Worm (Caenorhabditis elegans) whole organism, L1 larva: Measurements from ENCODE around the gene F38A5.6.

Source experiments
- C16A3.4 ChIP-seq: fragments of 150-350 bp; optimal IDR thresholded peaks from 2 replicates; lab custom pipeline; 2014; ENCODE audit warnings: missing biosample characterization, missing genetic modification characterization
- C34B4.2 ChIP-seq: sonication (generic microtip); optimal IDR thresholded peaks from 2 replicates; lab custom pipeline; 2017; ENCODE audit warnings: mild to moderate bottlenecking, missing genetic modification characterization, missing compliant biosample characterization
- F16B12.6 ChIP-seq: fragments of 150-350 bp; optimal IDR thresholded peaks from 2 replicates; lab custom pipeline; 2014; ENCODE audit warnings: missing biosample characterization, missing genetic modification characterization
- aha-1 ChIP-seq: fragments of 150-350 bp; optimal IDR thresholded peaks from 2 replicates; lab custom pipeline; 2014; ENCODE audit warnings: missing biosample characterization, missing genetic modification characterization
- alr-1 ChIP-seq: fragments of 200-800 bp; sonication (Bioruptor generic); optimal IDR thresholded peaks from 2 replicates; lab custom pipeline; 2018; ENCODE audit warnings: borderline replicate concordance, mild to moderate bottlenecking, missing genetic modification characterization, missing compliant biosample characterization
- ceh-82 ChIP-seq, 3 experiments: fragments of 150-350 bp in 1 of 3; sonication (generic microtip) in 2 of 3; optimal IDR thresholded peaks; 2 replicates each; lab custom pipeline; 2014 to 2017; ENCODE audit warnings: missing biosample characterization in 3 of 3, missing genetic modification characterization in 3 of 3
- ceh-90 ChIP-seq: sonication (generic microtip); optimal IDR thresholded peaks from 2 replicates; lab custom pipeline; 2016; ENCODE audit warnings: missing genetic modification characterization, missing compliant biosample characterization
- ces-1 ChIP-seq: fragments of 150-350 bp; optimal IDR thresholded peaks from 2 replicates; lab custom pipeline; 2014; ENCODE audit warnings: missing biosample characterization, missing genetic modification reagents, missing genetic modification characterization
- dsc-1 ChIP-seq: sonication (generic microtip); optimal IDR thresholded peaks from 2 replicates; lab custom pipeline; 2016; ENCODE audit warnings: mild to moderate bottlenecking, missing genetic modification characterization, missing compliant biosample characterization
- efl-1 ChIP-seq, 4 experiments: fragments of 150-350 bp; optimal IDR thresholded peaks in 3 of 4; peaks in 1 of 4; 1 replicate in 1 of 4; 2 replicates in 3 of 4; lab custom pipeline; 2014; ENCODE audit warnings: missing biosample characterization in 2 of 4, missing genetic modification characterization in 2 of 4, missing genetic modification reagents in 2 of 4
- ets-5 ChIP-seq: fragments of 200-800 bp; sonication (Bioruptor generic); IDR thresholded peaks from 2 replicates; pipeline ENCODE4 v1.3.6; 2022; ENCODE audit warnings: missing genetic modification characterization, missing compliant biosample characterization
- fkh-10 ChIP-seq: sonication (generic microtip); optimal IDR thresholded peaks from 2 replicates; lab custom pipeline; 2017; ENCODE audit warnings: missing biosample characterization, missing genetic modification reagents, missing genetic modification characterization
- hpl-2 ChIP-seq: fragments of 150-350 bp; optimal IDR thresholded peaks from 2 replicates; lab custom pipeline; 2014; ENCODE audit warnings: missing biosample characterization, missing genetic modification reagents, missing genetic modification characterization
- irx-1 ChIP-seq: sonication (generic microtip); optimal IDR thresholded peaks from 2 replicates; lab custom pipeline; 2016; ENCODE audit warnings: missing genetic modification characterization, missing compliant biosample characterization
- jun-1 ChIP-seq: fragments of 150-350 bp; optimal IDR thresholded peaks from 2 replicates; lab custom pipeline; 2014; ENCODE audit warnings: missing biosample characterization, missing genetic modification reagents, missing genetic modification characterization
- lin-14 ChIP-seq: fragments of 200-800 bp; sonication (Bioruptor generic); optimal IDR thresholded peaks from 2 replicates; lab custom pipeline; 2018; ENCODE audit warnings: mild to moderate bottlenecking, missing genetic modification characterization, moderate library complexity, missing compliant biosample characterization
- lin-15B ChIP-seq: fragments of 150-350 bp; sonication (generic microtip); optimal IDR thresholded peaks from 3 replicates; lab custom pipeline; 2014; ENCODE audit warnings: missing biosample characterization, missing genetic modification characterization
- lin-35 ChIP-seq, 2 experiments: fragments of 150-350 bp; optimal IDR thresholded peaks; 2 replicates each; lab custom pipeline; 2014; ENCODE audit warnings: missing biosample characterization in 2 of 2, missing genetic modification characterization in 2 of 2, missing genetic modification reagents in 2 of 2
- lir-3 ChIP-seq: sonication (generic microtip); optimal IDR thresholded peaks from 2 replicates; lab custom pipeline; 2016; ENCODE audit warnings: mild to moderate bottlenecking, missing genetic modification characterization, moderate library complexity, missing compliant biosample characterization; ENCODE audit not compliant: poor library complexity
- mab-9 ChIP-seq: fragments of 200-800 bp; sonication (Bioruptor generic); IDR thresholded peaks from 2 replicates; pipeline ENCODE4 v1.3.6; 2022; ENCODE audit warnings: missing genetic modification reagents, missing genetic modification characterization, missing compliant biosample characterization
- mef-2 ChIP-seq: fragments of 150-350 bp; optimal IDR thresholded peaks from 2 replicates; lab custom pipeline; 2014; ENCODE audit warnings: missing biosample characterization, missing genetic modification characterization
- mep-1 ChIP-seq: fragments of 150-350 bp; optimal IDR thresholded peaks from 2 replicates; lab custom pipeline; 2014; ENCODE audit warnings: missing biosample characterization, missing genetic modification characterization
- nhr-71 ChIP-seq: sonication (generic microtip); optimal IDR thresholded peaks from 2 replicates; lab custom pipeline; 2016; ENCODE audit warnings: mild to moderate bottlenecking, missing genetic modification characterization, moderate library complexity, missing compliant biosample characterization
- nhr-76 ChIP-seq: sonication (generic microtip); optimal IDR thresholded peaks from 2 replicates; lab custom pipeline; 2017; ENCODE audit warnings: missing biosample characterization, missing genetic modification characterization
- nhr-85 ChIP-seq: sonication (generic microtip); peaks from one replicate; lab custom pipeline; 2016; ENCODE audit warnings: missing genetic modification characterization, inconsistent platforms, missing compliant biosample characterization
- pag-3 ChIP-seq: sonication (generic microtip); optimal IDR thresholded peaks from 2 replicates; lab custom pipeline; 2017; ENCODE audit warnings: missing genetic modification characterization, mild to moderate bottlenecking, missing compliant biosample characterization, antibody characterized with exemption, borderline replicate concordance; ENCODE audit not compliant: insufficient read depth
- pax-3 ChIP-seq: fragments of 200-800 bp; sonication (Bioruptor generic); optimal IDR thresholded peaks from 2 replicates; lab custom pipeline; 2018; ENCODE audit warnings: mild to moderate bottlenecking, missing genetic modification characterization, moderate library complexity, missing compliant biosample characterization
- skn-1 ChIP-seq: fragments of 150-350 bp; optimal IDR thresholded peaks from 2 replicates; lab custom pipeline; 2014; ENCODE audit warnings: missing biosample characterization, missing genetic modification characterization
- snu-23 ChIP-seq: sonication (generic microtip); optimal IDR thresholded peaks from 2 replicates; lab custom pipeline; 2016; ENCODE audit warnings: missing genetic modification characterization, missing compliant biosample characterization
- unc-30 ChIP-seq: sonication (generic microtip); optimal IDR thresholded peaks from 2 replicates; lab custom pipeline; 2017; ENCODE audit warnings: missing biosample characterization, missing genetic modification characterization
- unc-86 ChIP-seq: sonication (generic microtip); optimal IDR thresholded peaks from 2 replicates; lab custom pipeline; 2016; ENCODE audit warnings: missing genetic modification characterization, missing compliant biosample characterization
- unc-98 ChIP-seq: fragments of 200-800 bp; sonication (Bioruptor generic); IDR thresholded peaks from 2 replicates; pipeline ENCODE4 v1.3.6; 2022; ENCODE audit warnings: missing genetic modification characterization, missing compliant biosample characterization
- vab-15 ChIP-seq: sonication (generic microtip); optimal IDR thresholded peaks from 2 replicates; lab custom pipeline; 2017; ENCODE audit warnings: missing genotype, mild to moderate bottlenecking, missing genetic modification characterization, missing compliant biosample characterization
- zag-1 ChIP-seq: fragments of 150-350 bp; optimal IDR thresholded peaks from 2 replicates; lab custom pipeline; 2014; ENCODE audit warnings: missing biosample characterization, missing genetic modification characterization

The F38A5.6 gene

ce11 chrIV:6575959-6576727 is 21.1 kb downstream of the F38A5.6 start:
- TF ChIP-seq jun-1 (tag; lab: Kevin White, UChicago) (peak; percentile 14), lin-14 (GFP tag; lab: Kevin White, UChicago) (peak; percentile 13), lir-3 (tag; lab: Kevin White, UChicago) (no peak), lin-35 (GFP tag; optimal IDR thresholded peaks at IDR 0.05; lab: Kevin White, UChicago) (peak in 1 of 2 experiments; percentile 47), skn-1 (no peak), pag-3 (tag; lab: Kevin White, UChicago) (no peak), unc-98 (no peak), irx-1 (no peak), nhr-85 (tag; lab: Kevin White, UChicago) (no peak), ces-1 (GFP tag; lab: Kevin White, UChicago) (no peak), aha-1 (no peak), ceh-90 (no peak), mep-1 (tag; lab: Kevin White, UChicago) (peak; percentile 40), nhr-76 (no peak), snu-23 (GFP tag; lab: Kevin White, UChicago) (no peak), lin-15B (tag; lab: Kevin White, UChicago) (no peak), nhr-71 (tag; lab: Kevin White, UChicago) (no peak), ets-5 (no peak), efl-1 (optimal IDR thresholded peaks at IDR 0.05; lab: Kevin White, UChicago) (peak; percentile 12 to 27), efl-1 (GFP tag; optimal IDR thresholded peaks at IDR 0.05 in 1 of 2; lab: Kevin White, UChicago) (no peak)

DNA sequence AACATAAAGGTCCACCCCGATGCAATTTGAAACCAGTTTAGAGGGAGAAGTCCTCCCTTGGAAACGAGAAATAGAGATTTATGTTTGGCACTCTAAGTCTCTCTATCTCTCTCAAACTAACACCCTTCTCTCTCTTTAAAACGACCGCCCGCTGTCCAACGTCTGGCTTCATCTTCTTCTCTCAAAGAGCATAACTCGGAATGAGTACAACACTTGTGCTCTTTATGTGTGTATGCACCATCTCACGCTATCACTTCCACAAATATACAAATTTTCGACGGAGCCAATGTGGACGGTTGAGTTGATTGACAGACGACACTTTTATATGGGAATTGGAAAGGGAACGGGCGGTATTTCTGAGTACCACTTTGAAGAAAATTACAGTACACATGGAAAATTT is 22.9 kb downstream of the F38A5.6 start:
- TF ChIP-seq nhr-71 (tag; lab: Kevin White, UChicago) (peak; percentile 26), fkh-10 (GFP tag; lab: Kevin White, UChicago) (no peak), aha-1 (no peak), lin-35 (GFP tag; optimal IDR thresholded peaks at IDR 0.05; lab: Kevin White, UChicago) (peak in 1 of 2 experiments; percentile 31), efl-1 (optimal IDR thresholded peaks at IDR 0.05; lab: Kevin White, UChicago) (peak in 1 of 2 experiments; percentile 18), efl-1 (GFP tag; optimal IDR thresholded peaks at IDR 0.05 in 1 of 2; lab: Kevin White, UChicago) (no peak), dsc-1 (tag; lab: Kevin White, UChicago) (peak; percentile 9), hpl-2 (no peak), zag-1 (tag; lab: Kevin White, UChicago) (no peak), lin-14 (GFP tag; lab: Kevin White, UChicago) (no peak), ceh-82 (tag; optimal IDR thresholded peaks at IDR 0.05; lab: Kevin White, UChicago) (peak in 1 of 3 experiments; percentile 20), unc-30 (tag; lab: Kevin White, UChicago) (no peak), C34B4.2 (tag; lab: Kevin White, UChicago) (no peak)

DNA sequence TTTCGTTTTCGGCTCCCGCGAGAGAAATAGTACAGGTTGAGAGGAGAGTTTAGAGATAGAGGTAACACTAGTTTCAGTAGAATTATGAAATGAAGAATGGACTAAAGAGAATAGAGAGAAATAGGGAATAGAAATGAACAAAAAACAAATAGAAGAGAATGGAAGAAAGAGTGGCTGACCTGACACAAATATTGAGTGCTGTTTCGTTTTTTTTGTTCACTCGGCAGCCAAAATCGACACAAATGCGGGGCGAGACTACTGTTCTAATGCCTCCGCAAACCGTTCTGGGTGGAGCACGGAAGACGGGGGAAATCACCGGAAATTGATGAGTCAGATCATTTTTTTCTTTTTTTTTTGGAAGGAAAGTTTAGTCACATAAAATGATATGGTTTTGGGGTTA is 24.5 kb downstream of the F38A5.6 start:
- no peak for TF ChIP-seq mef-2 (tag; lab: Kevin White, UChicago)
- TF ChIP-seq pax-3 (tag; lab: Kevin White, UChicago): no peak
- no peak for TF ChIP-seq dsc-1 (tag; lab: Kevin White, UChicago)
- TF ChIP-seq F16B12.6 (tag; lab: Kevin White, UChicago): no peak
- no peak for TF ChIP-seq alr-1 (tag; lab: Kevin White, UChicago)
- peak; percentile 4 for TF ChIP-seq snu-23 (GFP tag; lab: Kevin White, UChicago)
- TF ChIP-seq ces-1 (GFP tag; lab: Kevin White, UChicago): no peak
- TF ChIP-seq unc-86 (tag; lab: Kevin White, UChicago): no peak
- TF ChIP-seq nhr-71 (tag; lab: Kevin White, UChicago): no peak
- no peak for TF ChIP-seq vab-15 (tag; lab: Kevin White, UChicago)
- TF ChIP-seq mab-9 (GFP tag; lab: Robert Waterston, UW): no peak
- no peak for TF ChIP-seq C16A3.4 (tag; lab: Kevin White, UChicago)
- TF ChIP-seq efl-1 (optimal IDR thresholded peaks at IDR 0.05; lab: Kevin White, UChicago): no peak
- peak in 1 of 2 experiments; percentile 84 for TF ChIP-seq efl-1 (GFP tag; optimal IDR thresholded peaks at IDR 0.05 in 1 of 2; lab: Kevin White, UChicago)
- no peak for TF ChIP-seq skn-1
